1 fruit fly cellular context compared by ENCODE assay signal in the genomic region with DNA sequence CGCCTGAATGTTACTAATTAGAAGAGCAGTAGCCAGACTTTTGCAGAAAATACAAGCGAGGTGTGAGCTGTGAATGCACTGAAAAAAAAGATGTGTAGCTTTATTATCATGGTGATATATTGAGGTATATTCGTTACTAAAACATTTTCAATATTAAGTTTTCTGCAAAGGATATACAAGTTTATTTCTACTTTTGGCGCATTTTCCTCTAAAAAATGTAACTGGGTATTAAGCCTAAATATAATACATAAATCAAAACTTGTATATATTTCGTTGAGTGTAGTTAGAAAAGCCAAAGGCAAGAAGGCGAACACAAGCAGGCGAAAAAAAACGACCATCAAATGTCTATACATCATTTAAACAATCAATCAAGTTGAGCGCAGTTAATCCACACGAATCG.
TF ChIP-seq lines count a peak whose summit lies in the region.

No protein-coding gene starts in this region.

TF ChIP-seq in whole organism, embryonic, 481 proteins besides CTCF, POLR2A, EP300 and RAD21 (continued from another document):
- peak; percentile 50 for TF ChIP-seq CG3281 (GFP tag; optimal IDR thresholded peaks at IDR 0.05; lab: Kevin White, UChicago)
- peak; percentile 58 for TF ChIP-seq CG11504 (tag; optimal IDR thresholded peaks at IDR 0.05; lab: Kevin White, UChicago)
- no peak for TF ChIP-seq CG7745 (tag; optimal IDR thresholded peaks at IDR 0.05; lab: Kevin White, UChicago)
- no peak for TF ChIP-seq Dref (GFP tag; IDR thresholded peaks at IDR 0.05; lab: Robert Waterston, UW)
- TF ChIP-seq Blimp-1 (GFP tag; optimal IDR thresholded peaks at IDR 0.05; lab: Kevin White, UChicago): peak; percentile 49
- TF ChIP-seq dmrt99B (tag; optimal IDR thresholded peaks at IDR 0.05; lab: Kevin White, UChicago): peak; percentile 20
- no peak for TF ChIP-seq zen (tag; optimal IDR thresholded peaks at IDR 0.05; lab: Kevin White, UChicago)
- TF ChIP-seq CG17802 (tag; optimal IDR thresholded peaks at IDR 0.05; lab: Kevin White, UChicago): peak; percentile 17
- peak; percentile 15 for TF ChIP-seq CG15269 (tag; optimal IDR thresholded peaks at IDR 0.05; lab: Kevin White, UChicago)
- TF ChIP-seq fd3F (GFP tag; optimal IDR thresholded peaks at IDR 0.05; lab: Kevin White, UChicago): peak; percentile 21
- TF ChIP-seq CG10209 (GFP tag; optimal IDR thresholded peaks at IDR 0.05; lab: Kevin White, UChicago): no peak
- TF ChIP-seq Antp (GFP tag; optimal IDR thresholded peaks at IDR 0.05; lab: Kevin White, UChicago): no peak
- TF ChIP-seq Meics (GFP tag; optimal IDR thresholded peaks at IDR 0.05; lab: Kevin White, UChicago): peak; percentile 4
- peak; percentile 21 for TF ChIP-seq grau (tag; optimal IDR thresholded peaks at IDR 0.05; lab: Kevin White, UChicago)
- TF ChIP-seq seq (GFP tag; IDR thresholded peaks at IDR 0.05; lab: Robert Waterston, UW): 0 out of 2 replicates have a peak, but pooled peaks have one; percentile 19
- TF ChIP-seq CG31441 (GFP tag; IDR thresholded peaks at IDR 0.05; lab: Robert Waterston, UW): 0 out of 2 replicates have a peak, but pooled peaks have one; percentile 34
- TF ChIP-seq CG31224 (GFP tag; IDR thresholded peaks at IDR 0.05; lab: Robert Waterston, UW): no peak
- TF ChIP-seq hbn (GFP tag; IDR thresholded peaks at IDR 0.05; lab: Robert Waterston, UW; ENCODE audit: partially characterized antibody): no peak
- TF ChIP-seq CG16815 (GFP tag; optimal IDR thresholded peaks at IDR 0.05; lab: Kevin White, UChicago): no peak
- no peak for TF ChIP-seq CG12942 (GFP tag; optimal IDR thresholded peaks at IDR 0.05; lab: Kevin White, UChicago)
- TF ChIP-seq Ravus (GFP tag; IDR thresholded peaks at IDR 0.05; lab: Robert Waterston, UW): no peak
- no peak for TF ChIP-seq yki (optimal IDR thresholded peaks at IDR 0.05; lab: Kevin White, UChicago)
- TF ChIP-seq CG1024 (GFP tag; IDR thresholded peaks at IDR 0.05; lab: Robert Waterston, UW): 0 out of 2 replicates have a peak, but pooled peaks have one; percentile 24
- 0 out of 3 replicates have a peak, but pooled peaks have one; percentile 6 for TF ChIP-seq Aef1 (GFP tag; IDR thresholded peaks at IDR 0.05; lab: Robert Waterston, UW)
- no peak for TF ChIP-seq Jarid2 (GFP tag; optimal IDR thresholded peaks at IDR 0.05; lab: Kevin White, UChicago)
- no peak for TF ChIP-seq CG11247 (GFP tag; IDR thresholded peaks at IDR 0.05; lab: Robert Waterston, UW)
- TF ChIP-seq gro (GFP tag; optimal IDR thresholded peaks at IDR 0.05; lab: Kevin White, UChicago): peak; percentile 28
- TF ChIP-seq CG10654 (GFP tag; optimal IDR thresholded peaks at IDR 0.05; lab: Kevin White, UChicago): peak; percentile 9
- no peak for TF ChIP-seq lbe (GFP tag; optimal IDR thresholded peaks at IDR 0.05; lab: Kevin White, UChicago)
- TF ChIP-seq CG18599 (GFP tag; optimal IDR thresholded peaks at IDR 0.05; lab: Kevin White, UChicago): peak; percentile 43
- peak; percentile 53 for TF ChIP-seq CG2678 (tag; optimal IDR thresholded peaks at IDR 0.05; lab: Kevin White, UChicago)
- no peak for TF ChIP-seq Sry-β (GFP tag; optimal IDR thresholded peaks at IDR 0.05; lab: Kevin White, UChicago)
- no peak for TF ChIP-seq Asciz (GFP tag; optimal IDR thresholded peaks at IDR 0.05; lab: Kevin White, UChicago)
- peak; percentile 85 for TF ChIP-seq lab (GFP tag; optimal IDR thresholded peaks at IDR 0.05; lab: Kevin White, UChicago)
- TF ChIP-seq NC2β (GFP tag; optimal IDR thresholded peaks at IDR 0.05; lab: Kevin White, UChicago): no peak
- peak; percentile 39 for TF ChIP-seq CG10979 (tag; optimal IDR thresholded peaks at IDR 0.05; lab: Kevin White, UChicago)
- no peak for TF ChIP-seq CG13287 (GFP tag; IDR thresholded peaks at IDR 0.05; lab: Robert Waterston, UW; ENCODE audit: partially characterized antibody)
- no peak for TF ChIP-seq CG30431 (GFP tag; optimal IDR thresholded peaks at IDR 0.05; lab: Kevin White, UChicago)
- no peak for TF ChIP-seq H15 (GFP tag; IDR thresholded peaks at IDR 0.05; lab: Robert Waterston, UW)
- TF ChIP-seq Xrp1 (GFP tag; IDR thresholded peaks at IDR 0.05; lab: Robert Waterston, UW): 0 out of 2 replicates have a peak, but pooled peaks have one; percentile 7
- TF ChIP-seq slbo (GFP tag; IDR thresholded peaks at IDR 0.05; lab: Robert Waterston, UW): no peak
- no peak for TF ChIP-seq CrebB (tag; optimal IDR thresholded peaks at IDR 0.05; lab: Kevin White, UChicago)
- peak; percentile 24 for TF ChIP-seq Fer1 (GFP tag; optimal IDR thresholded peaks at IDR 0.05; lab: Kevin White, UChicago)
- TF ChIP-seq Med (GFP tag; lab: Kevin White, UChicago): peak; percentile 30
- TF ChIP-seq CG14710 (tag; optimal IDR thresholded peaks at IDR 0.05; lab: Kevin White, UChicago): peak; percentile 31
- TF ChIP-seq fd96Cb (tag; optimal IDR thresholded peaks at IDR 0.05; lab: Kevin White, UChicago): peak; percentile 47
- peak; percentile 34; the same call in 2 of the 3 replicates for TF ChIP-seq row (GFP tag; IDR thresholded peaks at IDR 0.05; lab: Robert Waterston, UW)
- TF ChIP-seq CG4328 (GFP tag; optimal IDR thresholded peaks at IDR 0.05; lab: Kevin White, UChicago): no peak
- peak; percentile 26 for TF ChIP-seq CG10147 (GFP tag; optimal IDR thresholded peaks at IDR 0.05; lab: Kevin White, UChicago)
- TF ChIP-seq CG11456 (GFP tag; IDR thresholded peaks at IDR 0.05; lab: Robert Waterston, UW): no peak
- TF ChIP-seq Ptx1 (GFP tag; IDR thresholded peaks at IDR 0.05; lab: Robert Waterston, UW): no peak
- TF ChIP-seq pita (GFP tag; optimal IDR thresholded peaks at IDR 0.05; lab: Kevin White, UChicago): no peak
- no peak for TF ChIP-seq Chrac-16 (GFP tag; optimal IDR thresholded peaks at IDR 0.05; lab: Kevin White, UChicago)
- peak; percentile 14 for TF ChIP-seq CG2120 (GFP tag; optimal IDR thresholded peaks at IDR 0.05; lab: Kevin White, UChicago)
- no peak for TF ChIP-seq sima (GFP tag; optimal IDR thresholded peaks at IDR 0.05; lab: Kevin White, UChicago)
- peak; percentile 8 for TF ChIP-seq trem (tag; optimal IDR thresholded peaks at IDR 0.05; lab: Kevin White, UChicago)
- peak; percentile 44 for TF ChIP-seq Fer3 (tag; optimal IDR thresholded peaks at IDR 0.05; lab: Kevin White, UChicago)
- peak in 1 of 2 experiments; percentile 12 for TF ChIP-seq bsh (GFP tag; optimal IDR thresholded peaks at IDR 0.05; lab: Kevin White, UChicago)
- peak; percentile 36 for TF ChIP-seq gem (tag; optimal IDR thresholded peaks at IDR 0.05; lab: Kevin White, UChicago)
- no peak for TF ChIP-seq hkb (optimal IDR thresholded peaks at IDR 0.05; lab: Kevin White, UChicago)
- peak; percentile 44; the same call in 1 of the 2 replicates for TF ChIP-seq hkb (GFP tag; IDR thresholded peaks at IDR 0.05; lab: Robert Waterston, UW)
- TF ChIP-seq HHEX (GFP tag; optimal IDR thresholded peaks at IDR 0.05; lab: Kevin White, UChicago): no peak
- TF ChIP-seq CG6254 (GFP tag; optimal IDR thresholded peaks at IDR 0.05; lab: Kevin White, UChicago): peak; percentile 6
- no peak for TF ChIP-seq CG10321 (GFP tag; IDR thresholded peaks at IDR 0.05; lab: Robert Waterston, UW)
- TF ChIP-seq phol (tag; optimal IDR thresholded peaks at IDR 0.05; lab: Kevin White, UChicago): peak; percentile 50
- no peak for TF ChIP-seq CG8924 (tag; optimal IDR thresholded peaks at IDR 0.05; lab: Kevin White, UChicago)
- TF ChIP-seq CG12769 (tag; optimal IDR thresholded peaks at IDR 0.05; lab: Kevin White, UChicago): no peak
- TF ChIP-seq dmrt11E (tag; optimal IDR thresholded peaks at IDR 0.05; lab: Kevin White, UChicago): no peak
- no peak for TF ChIP-seq CG9437 (GFP tag; optimal IDR thresholded peaks at IDR 0.05; lab: Kevin White, UChicago)
- no peak for TF ChIP-seq MBD-R2 (GFP tag; IDR thresholded peaks at IDR 0.05; lab: Robert Waterston, UW)
- peak; percentile 18 for TF ChIP-seq BtbVII (GFP tag; optimal IDR thresholded peaks at IDR 0.05; lab: Kevin White, UChicago)
